Fruit fly (Drosophila melanogaster) whole organism, pupa: ENCODE measurements around the gene UQCR-6.4L.

Source experiments
- CG10348 ChIP-seq: fragments of 200-800 bp; sonication (Bioruptor generic); IDR thresholded peaks from 2 replicates; pipeline ENCODE4 v1.3.6; 2022; ENCODE audit warnings: missing biosample characterization, missing genetic modification characterization
- CG12605 ChIP-seq: fragments of 200-800 bp; sonication (Bioruptor generic); IDR thresholded peaks from 2 replicates; pipeline ENCODE4 v1.3.6; 2022; ENCODE audit warnings: missing biosample characterization, missing genetic modification characterization
- CG13204 ChIP-seq: fragments of 200-800 bp; sonication (Bioruptor generic); optimal IDR thresholded peaks from 2 replicates; lab custom pipeline; 2018; ENCODE audit warnings: missing biosample characterization, mild to moderate bottlenecking, missing genetic modification characterization, moderate library complexity
- CG14655 ChIP-seq: fragments of 200-800 bp; sonication (Bioruptor generic); optimal IDR thresholded peaks from 3 replicates; lab custom pipeline; 2017; ENCODE audit warnings: mild to moderate bottlenecking, missing biosample characterization, missing genetic modification reagents, missing genetic modification characterization
- CG15710 ChIP-seq: fragments of 200-800 bp; sonication (Bioruptor generic); optimal IDR thresholded peaks from 2 replicates; lab custom pipeline; 2018; ENCODE audit warnings: missing biosample characterization, mild to moderate bottlenecking, missing genetic modification characterization, moderate library complexity
- CG17806 ChIP-seq: fragments of 200-800 bp; sonication (Bioruptor generic); optimal IDR thresholded peaks from 2 replicates; lab custom pipeline; 2018; ENCODE audit warnings: missing biosample characterization, mild to moderate bottlenecking, missing genetic modification characterization, moderate library complexity
- CG32121 ChIP-seq: fragments of 200-800 bp; sonication (Bioruptor generic); IDR thresholded peaks from 2 replicates; pipeline ENCODE4 v1.3.6; 2022; ENCODE audit warnings: missing biosample characterization, missing genetic modification characterization
- CG34367 ChIP-seq: fragments of 200-800 bp; sonication (Bioruptor generic); optimal IDR thresholded peaks from 2 replicates; lab custom pipeline; 2018; ENCODE audit warnings: missing biosample characterization, mild to moderate bottlenecking, missing genetic modification characterization
- CG4496 ChIP-seq: fragments of 200-800 bp; sonication (Bioruptor generic); IDR thresholded peaks from 3 replicates; pipeline ENCODE4 v1.3.6; 2022; ENCODE audit warnings: missing biosample characterization, missing genetic modification characterization
- CG8159 ChIP-seq: fragments of 200-800 bp; sonication (Bioruptor generic); optimal IDR thresholded peaks from 3 replicates; lab custom pipeline; 2018; ENCODE audit warnings: missing biosample characterization, mild to moderate bottlenecking, missing genetic modification characterization, moderate library complexity
- CG8301 ChIP-seq: fragments of 200-800 bp; sonication (Bioruptor generic); optimal IDR thresholded peaks from 2 replicates; lab custom pipeline; 2018; ENCODE audit warnings: missing biosample characterization, mild to moderate bottlenecking, missing genetic modification characterization
- CG9948 ChIP-seq: fragments of 200-800 bp; sonication (Bioruptor generic); optimal IDR thresholded peaks from 2 replicates; lab custom pipeline; 2018; ENCODE audit warnings: missing biosample characterization, mild to moderate bottlenecking, missing genetic modification characterization, moderate library complexity
- D1 ChIP-seq: fragments of 200-800 bp; sonication (Bioruptor generic); optimal IDR thresholded peaks from 2 replicates; lab custom pipeline; 2018; ENCODE audit warnings: missing biosample characterization, mild to moderate bottlenecking, missing genetic modification characterization, moderate library complexity
- EcR ChIP-seq: fragments of 200-800 bp; sonication (Bioruptor generic); optimal IDR thresholded peaks from 3 replicates; lab custom pipeline; 2019; ENCODE audit warnings: missing biosample characterization, missing genetic modification characterization, mild to moderate bottlenecking, moderate library complexity, missing genetic modification reagents
- Ets98B ChIP-seq: fragments of 200-800 bp; sonication (Bioruptor generic); IDR thresholded peaks from 2 replicates; pipeline ENCODE4 v1.3.6; 2022; ENCODE audit warnings: missing biosample characterization, missing genetic modification characterization
- Pif1A ChIP-seq: fragments of 200-800 bp; sonication (Bioruptor generic); optimal IDR thresholded peaks from 3 replicates; lab custom pipeline; 2016; ENCODE audit warnings: missing biosample characterization, missing genetic modification characterization
- Pif1B ChIP-seq: fragments of 200-800 bp; sonication (Bioruptor generic); optimal IDR thresholded peaks from 3 replicates; lab custom pipeline; 2016; ENCODE audit warnings: missing biosample characterization, missing genetic modification characterization
- Snoo ChIP-seq: fragments of 200-800 bp; sonication (Bioruptor generic); optimal IDR thresholded peaks from 3 replicates; lab custom pipeline; 2017; ENCODE audit warnings: missing biosample characterization, mild to moderate bottlenecking, missing genetic modification characterization, inconsistent platforms
- fd96Ca ChIP-seq: fragments of 200-800 bp; sonication (Bioruptor generic); IDR thresholded peaks from 3 replicates; pipeline ENCODE4 v1.3.6; 2022; ENCODE audit warnings: missing biosample characterization, missing genetic modification characterization
- gl ChIP-seq: fragments of 200-800 bp; sonication (Bioruptor generic); optimal IDR thresholded peaks from 2 replicates; lab custom pipeline; 2018; ENCODE audit warnings: missing biosample characterization, mild to moderate bottlenecking, missing genetic modification characterization
- rn ChIP-seq: fragments of 200-800 bp; sonication (Bioruptor generic); IDR thresholded peaks from 2 replicates; pipeline ENCODE4 v1.3.6; 2022; ENCODE audit warnings: missing biosample characterization, missing genetic modification characterization

Gene UQCR-6.4L

DNA sequence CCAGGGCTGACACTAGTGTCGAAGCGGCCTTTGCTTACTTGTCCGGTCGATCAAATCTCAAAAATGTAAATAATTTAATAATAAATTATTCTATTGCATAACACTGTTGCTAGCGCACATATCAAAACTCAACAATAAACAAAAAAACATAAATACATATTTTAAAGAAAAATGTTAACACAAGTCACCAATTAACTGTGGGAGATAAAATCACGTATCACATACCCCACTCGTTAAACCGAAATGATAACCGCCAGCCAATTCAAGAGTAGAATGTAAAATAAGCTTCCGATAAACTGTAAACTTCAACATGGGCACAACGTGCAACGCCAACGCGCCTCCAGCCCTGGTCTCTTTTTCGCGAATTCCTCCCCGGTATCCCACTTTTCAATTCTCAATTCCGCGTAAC lies 36.2 kb downstream of the UQCR-6.4L start, which contains the start of gene Arts:
TSS of gene Arts (plus strand) at position 116 of the 409 bp plus-strand sequence.
- TF ChIP-seq CG4496 (GFP tag; lab: Robert Waterston, UW), result no peak
- peak; percentile 11 for TF ChIP-seq Snoo
- no peak for TF ChIP-seq Ets98B (GFP tag; lab: Robert Waterston, UW)
- TF ChIP-seq CG15710 (tag; lab: Kevin White, UChicago), result peak; percentile 28
- peak; percentile 43 for TF ChIP-seq CG8159 (tag; lab: Kevin White, UChicago)
- TF ChIP-seq CG14655 (GFP tag; lab: Kevin White, UChicago), result peak; percentile 47
- TF ChIP-seq EcR, result no peak
- TF ChIP-seq CG34367 (tag; lab: Kevin White, UChicago), result peak; percentile 17
- TF ChIP-seq CG17806 (tag; lab: Kevin White, UChicago), result peak; percentile 1
- TF ChIP-seq fd96Ca, result no peak

DNA sequence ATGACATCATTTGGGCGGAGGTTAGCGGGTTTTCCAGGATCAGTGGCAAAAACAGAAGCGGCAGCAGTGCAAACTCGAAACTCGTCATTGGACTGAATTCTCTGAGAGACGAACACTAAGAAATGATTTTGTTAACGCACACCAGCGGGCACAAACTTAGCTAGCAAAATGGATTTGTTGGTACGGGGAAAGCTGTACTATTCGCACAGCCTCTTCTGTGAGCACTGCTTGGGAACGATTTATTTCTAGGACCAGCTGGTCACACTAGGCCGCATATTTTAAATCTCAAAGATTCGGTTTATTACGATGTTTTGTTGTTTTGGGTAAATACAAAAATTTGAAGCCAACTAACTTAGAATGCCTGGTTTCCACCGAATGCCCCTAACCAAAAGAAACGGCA lies 42.6 kb downstream of the UQCR-6.4L start, which contains the start of gene CG4098:
TSS of gene CG4098 (minus strand) at position 228 of the 400 bp plus-strand sequence.
- TF ChIP-seq CG14655 (GFP tag; lab: Kevin White, UChicago) (peak; percentile 27), CG8301 (tag; lab: Kevin White, UChicago) (peak; percentile 14), Pif1B (GFP tag; lab: Kevin White, UChicago) (peak; percentile 20), CG8159 (tag; lab: Kevin White, UChicago) (peak; percentile 30), CG32121 (GFP tag; lab: Robert Waterston, UW) (peak; percentile 71), fd96Ca (peak; percentile 83), CG13204 (GFP tag; lab: Kevin White, UChicago) (no peak), CG34367 (tag; lab: Kevin White, UChicago) (peak; percentile 34), CG10348 (GFP tag; lab: Robert Waterston, UW) (no peak), rn (GFP tag; lab: Robert Waterston, UW) (peak; percentile 55; the same call in 1 of the 2 replicates), CG15710 (tag; lab: Kevin White, UChicago) (peak; percentile 47), Snoo (peak; percentile 37), EcR (no peak), Pif1A (GFP tag; lab: Kevin White, UChicago) (peak; percentile 47), CG17806 (tag; lab: Kevin White, UChicago) (peak; percentile 42), CG4496 (GFP tag; lab: Robert Waterston, UW) (peak; percentile 84), Ets98B (GFP tag; lab: Robert Waterston, UW) (peak; percentile 83), D1 (no peak), CG12605 (GFP tag; lab: Robert Waterston, UW) (peak; percentile 67), CG9948 (no peak)

DNA sequence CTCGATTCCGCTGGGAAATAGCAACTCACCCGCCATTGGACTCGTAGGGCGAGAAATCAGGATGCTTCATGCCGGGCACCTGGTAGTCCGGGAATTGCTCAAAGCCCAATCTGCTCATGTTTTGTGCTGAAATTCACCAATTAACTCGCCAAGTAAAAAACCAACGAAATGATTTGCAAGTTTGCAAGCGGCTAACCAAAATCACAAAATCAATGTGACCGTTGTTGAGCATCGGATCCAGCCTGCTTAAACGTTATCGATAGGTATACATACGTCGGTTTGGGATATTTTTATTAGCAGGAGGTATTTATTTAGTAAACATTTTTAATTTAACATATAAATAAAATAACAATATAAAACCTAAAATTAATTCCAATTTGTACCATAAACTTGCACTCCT lies 43.7 kb downstream of the UQCR-6.4L start, which contains the start of gene Prosbeta6:
TSS of gene Prosbeta6 (minus strand) at position 218 of the 400 bp plus-strand sequence.
- TF ChIP-seq CG32121 (GFP tag; lab: Robert Waterston, UW) (no peak), gl (no peak), Ets98B (GFP tag; lab: Robert Waterston, UW) (no peak)

DNA sequence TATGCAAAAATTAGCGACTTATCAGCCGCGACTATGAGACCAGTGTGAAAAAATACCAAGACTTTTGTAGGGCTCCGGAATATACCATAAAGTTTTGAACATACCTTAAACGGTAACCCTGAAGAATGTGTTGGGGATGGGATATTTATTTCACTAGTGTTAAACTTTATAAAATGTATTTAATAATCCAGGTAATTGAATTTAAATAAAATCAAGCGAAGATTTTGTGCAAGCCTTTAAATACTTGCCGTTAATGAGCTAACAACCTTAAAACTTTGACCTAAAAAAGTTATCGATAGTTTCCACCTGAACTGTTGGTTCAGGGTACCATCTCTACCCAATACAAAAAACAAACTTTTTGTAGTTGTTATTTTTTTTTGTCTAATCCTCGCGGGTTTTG lies 45.6 kb downstream of the UQCR-6.4L start, which contains the start of gene CG4101:
TSS of gene CG4101 (plus strand) at position 335 of the 400 bp plus-strand sequence.
- no peak for TF ChIP-seq EcR
- peak; percentile 69 for TF ChIP-seq CG17806 (tag; lab: Kevin White, UChicago)
- TF ChIP-seq Snoo, result peak; percentile 70
- peak; percentile 56 for TF ChIP-seq Pif1B (GFP tag; lab: Kevin White, UChicago)
- peak; percentile 76; the same call in 1 of the 2 replicates for TF ChIP-seq CG32121 (GFP tag; lab: Robert Waterston, UW)
- TF ChIP-seq gl, result peak; percentile 45
- TF ChIP-seq CG8301 (tag; lab: Kevin White, UChicago), result peak; percentile 60
- TF ChIP-seq Pif1A (GFP tag; lab: Kevin White, UChicago), result peak; percentile 71
- TF ChIP-seq Ets98B (GFP tag; lab: Robert Waterston, UW), result peak; percentile 79
- peak; percentile 59 for TF ChIP-seq CG34367 (tag; lab: Kevin White, UChicago)
- no peak; the same call in none of the 2 replicates for TF ChIP-seq rn (GFP tag; lab: Robert Waterston, UW)
- peak; percentile 50 for TF ChIP-seq CG9948
- TF ChIP-seq CG8159 (tag; lab: Kevin White, UChicago), result peak; percentile 69
- TF ChIP-seq CG10348 (GFP tag; lab: Robert Waterston, UW), result 0 out of 2 replicates have a peak, but pooled peaks have one; percentile 52
- TF ChIP-seq CG12605 (GFP tag; lab: Robert Waterston, UW), result no peak
- TF ChIP-seq CG13204 (GFP tag; lab: Kevin White, UChicago), result no peak
- peak; percentile 80 for TF ChIP-seq CG4496 (GFP tag; lab: Robert Waterston, UW)
- TF ChIP-seq D1, result no peak
- TF ChIP-seq CG15710 (tag; lab: Kevin White, UChicago), result peak; percentile 79
- TF ChIP-seq fd96Ca, result peak; percentile 74
- peak; percentile 64 for TF ChIP-seq CG14655 (GFP tag; lab: Kevin White, UChicago)

DNA sequence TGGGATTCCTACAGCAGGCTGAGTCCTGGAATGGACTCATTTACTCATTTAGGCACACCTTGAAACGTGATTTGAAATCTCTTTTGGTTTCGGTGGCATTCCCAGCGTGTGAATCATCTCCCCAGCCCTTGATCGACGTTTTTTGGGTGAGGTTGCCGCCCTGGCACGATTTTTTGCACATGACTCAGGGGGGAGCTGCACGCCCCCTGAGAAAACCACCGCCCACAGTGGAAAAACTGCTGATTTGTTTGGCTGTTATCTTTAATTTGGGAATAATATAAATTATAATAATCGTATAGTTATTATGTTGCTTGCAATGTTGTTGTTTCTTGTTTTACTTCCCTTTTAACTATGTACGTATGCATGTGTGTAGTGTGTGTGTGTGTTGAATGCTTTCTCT lies 46.4 kb downstream of the UQCR-6.4L start:
- peak; percentile 75 for TF ChIP-seq EcR
- no peak for TF ChIP-seq CG13204 (GFP tag; lab: Kevin White, UChicago)
- TF ChIP-seq fd96Ca, result peak; percentile 21; the same call in 1 of the 3 replicates

DNA sequence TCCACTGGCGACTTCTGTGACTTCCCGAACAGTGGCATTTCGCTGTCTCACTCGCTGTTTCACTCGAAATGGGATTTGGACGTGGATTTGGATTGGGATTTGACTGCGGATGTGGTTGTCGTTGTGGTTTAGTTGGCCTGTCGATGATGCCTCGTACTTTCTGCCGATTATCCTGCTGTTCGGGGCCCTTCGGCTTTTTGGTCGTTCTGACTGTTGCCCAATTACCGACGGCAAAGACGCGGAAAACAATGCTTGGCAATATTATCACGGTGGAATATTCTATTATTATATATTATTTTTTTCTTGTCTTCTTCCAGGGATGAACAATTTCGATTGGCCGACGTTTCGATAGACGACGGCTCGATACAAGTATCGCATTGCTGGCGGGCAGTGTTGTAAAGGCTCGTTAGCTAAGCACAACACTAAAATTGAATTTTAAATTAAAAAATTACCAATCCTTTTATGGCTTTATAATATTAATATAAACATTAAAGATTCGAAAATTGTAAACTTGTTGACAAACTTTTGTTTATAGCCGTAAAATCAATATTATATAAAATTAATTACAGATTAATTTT lies 48.7 kb downstream of the UQCR-6.4L start, which contains the start of gene Mo25:
TSS of gene Mo25 (minus strand) at position 341 of the 578 bp plus-strand sequence.
- no peak for TF ChIP-seq CG10348 (GFP tag; lab: Robert Waterston, UW)
- TF ChIP-seq CG8159 (tag; lab: Kevin White, UChicago), result no peak
- no peak for TF ChIP-seq Pif1A (GFP tag; lab: Kevin White, UChicago)
- TF ChIP-seq Ets98B (GFP tag; lab: Robert Waterston, UW), result peak; percentile 30; the same call in 1 of the 2 replicates
- TF ChIP-seq CG15710 (tag; lab: Kevin White, UChicago), result peak; percentile 48
- no peak for TF ChIP-seq CG8301 (tag; lab: Kevin White, UChicago)
- TF ChIP-seq Pif1B (GFP tag; lab: Kevin White, UChicago), result peak; percentile 44
- peak; percentile 31 for TF ChIP-seq Snoo
- TF ChIP-seq fd96Ca, result peak; percentile 30; the same call in 1 of the 3 replicates
- TF ChIP-seq CG13204 (GFP tag; lab: Kevin White, UChicago), result no peak
- TF ChIP-seq CG32121 (GFP tag; lab: Robert Waterston, UW), result 0 out of 2 replicates have a peak, but pooled peaks have one; percentile 13
- no peak for TF ChIP-seq CG9948
- TF ChIP-seq, all 21 proteins: peak for 6
